Worm (Caenorhabditis elegans): ENCODE measurements around the gene rpb-4.

The rpb-4 gene

ce11 chrII:7393393-7393792, 19.1 kb downstream of the rpb-4 start:
- no peak for TF ChIP-seq attf-4 (tag; optimal IDR thresholded peaks at IDR 0.05)
- TF ChIP-seq ZK546.5 (tag; optimal IDR thresholded peaks at IDR 0.05) = no peak
- TF ChIP-seq ceh-62 (tag; optimal IDR thresholded peaks at IDR 0.05) = no peak
- no peak for TF ChIP-seq lin-15B (tag; optimal IDR thresholded peaks at IDR 0.05)
- peak in 1 of 2 experiments; percentile 63 for TF ChIP-seq unc-62 (GFP tag; optimal IDR thresholded peaks at IDR 0.05 in 1 of 2)
- TF ChIP-seq unc-62 (tag; optimal IDR thresholded peaks at IDR 0.05) = no peak
- no peak for TF ChIP-seq F10B5.3 (tag; optimal IDR thresholded peaks at IDR 0.05)
- no peak for TF ChIP-seq dpl-1 (GFP tag; optimal IDR thresholded peaks at IDR 0.05)
- no peak for TF ChIP-seq snpc-4 (tag; optimal IDR thresholded peaks at IDR 0.05)
- no peak for TF ChIP-seq madf-5 (GFP tag; IDR thresholded peaks at IDR 0.05)
- peak; percentile 38 for TF ChIP-seq hlh-30 (tag; optimal IDR thresholded peaks at IDR 0.05; ENCODE audit: insufficient read depth)
- peak; percentile 28 for TF ChIP-seq mxl-3 (GFP tag; optimal IDR thresholded peaks at IDR 0.05)
- no peak for TF ChIP-seq tag-97 (GFP tag; IDR thresholded peaks at IDR 0.05)
- no peak for TF ChIP-seq daf-12 (tag; optimal IDR thresholded peaks at IDR 0.05)
- TF ChIP-seq nhr-41 (GFP tag; IDR thresholded peaks at IDR 0.05) = no peak

- TF ChIP-seq nhr-28 (tag; optimal IDR thresholded peaks at IDR 0.05) (peak; percentile 19), lin-1 (GFP tag; IDR thresholded peaks at IDR 0.05) (no peak), unc-62 (GFP tag; optimal IDR thresholded peaks at IDR 0.05 in 1 of 2) (no peak), unc-62 (tag; optimal IDR thresholded peaks at IDR 0.05) (no peak), egl-43 (GFP tag; IDR thresholded peaks at IDR 0.05) (no peak), D1046.2 (GFP tag; IDR thresholded peaks at IDR 0.05) (no peak), lin-38 (GFP tag; IDR thresholded peaks at IDR 0.05) (no peak), egl-27 (tag; optimal IDR thresholded peaks at IDR 0.05) (no peak), dmd-9 (GFP tag; IDR thresholded peaks at IDR 0.05) (no peak), daf-16 (GFP tag; optimal IDR thresholded peaks at IDR 0.05) (no peak), daf-16 (tag; optimal IDR thresholded peaks at IDR 0.05) (peak; percentile 75), zip-11 (GFP tag; IDR thresholded peaks at IDR 0.05) (no peak), ztf-11 (tag; optimal IDR thresholded peaks at IDR 0.05) (no peak), madf-5 (GFP tag; IDR thresholded peaks at IDR 0.05) (no peak), attf-4 (tag; optimal IDR thresholded peaks at IDR 0.05) (no peak), dmd-6 (GFP tag; IDR thresholded peaks at IDR 0.05) (0 out of 2 replicates have a peak, but pooled peaks have one; percentile 11), lsy-2 (tag; optimal IDR thresholded peaks at IDR 0.05) (peak in 1 of 2 experiments; percentile 5), unc-39 (tag; optimal IDR thresholded peaks at IDR 0.05) (no peak), nhr-11 (tag; optimal IDR thresholded peaks at IDR 0.05) (no peak), snpc-4 (tag; optimal IDR thresholded peaks at IDR 0.05) (no peak), ceh-20 (GFP tag; IDR thresholded peaks at IDR 0.05) (no peak), hlh-30 (tag; optimal IDR thresholded peaks at IDR 0.05; ENCODE audit: insufficient read depth) (peak; percentile 81), dve-1 (tag; optimal IDR thresholded peaks at IDR 0.05; ENCODE audit: insufficient read depth) (peak; percentile 8), fos-1 (tag; optimal IDR thresholded peaks at IDR 0.05) (no peak), daf-8 (GFP tag; IDR thresholded peaks at IDR 0.05) (no peak), pha-4 (GFP tag; IDR thresholded peaks at IDR 0.05) (no peak), pha-4 (tag; optimal IDR thresholded peaks at IDR 0.05) (no peak), hif-1 (tag; optimal IDR thresholded peaks at IDR 0.05) (peak; percentile 58 to 81), ctbp-1 (GFP tag; IDR thresholded peaks at IDR 0.05) (no peak), pqm-1 (tag; optimal IDR thresholded peaks at IDR 0.05) (no peak), T20F7.1 (GFP tag; optimal IDR thresholded peaks at IDR 0.05) (peak; percentile 16), Y5F2A.4 (GFP tag; optimal IDR thresholded peaks at IDR 0.05) (no peak), Y75B8A.6 (GFP tag; IDR thresholded peaks at IDR 0.05) (no peak), nhr-237 (tag; optimal IDR thresholded peaks at IDR 0.05) (no peak), saeg-2 (GFP tag; IDR thresholded peaks at IDR 0.05) (no peak), jun-1 (tag; optimal IDR thresholded peaks at IDR 0.05) (no peak), aha-1 (tag) (peak; percentile 98), F37D6.2 (tag; optimal IDR thresholded peaks at IDR 0.05) (no peak), ces-1 (GFP tag; optimal IDR thresholded peaks at IDR 0.05) (no peak), zfp-2 (tag; optimal IDR thresholded peaks at IDR 0.05) (no peak)
Measured at ce11 chrII:7393922-7394689, 19.8 kb downstream of the rpb-4 start.

Data from whole organism, L4 larva.